Fruit fly (Drosophila melanogaster) whole organism, embryonic: ENCODE data around the gene CG2124.

Source experiments
- Adf1 ChIP-seq: fragments of 200-800 bp; sonication (Bioruptor generic); IDR thresholded peaks from 2 replicates; pipeline ENCODE4 v1.3.6; 2022; ENCODE audit warnings: missing biosample characterization, missing genetic modification characterization
- Aef1 ChIP-seq: fragments of 200-800 bp; sonication (Bioruptor generic); IDR thresholded peaks from 3 replicates; pipeline ENCODE4 v1.3.6; 2022; ENCODE audit warnings: missing biosample characterization, missing genetic modification characterization
- Atf-2 ChIP-seq: fragments of 200-800 bp; sonication (Bioruptor generic); optimal IDR thresholded peaks from 2 replicates; lab custom pipeline; 2016; ENCODE audit warnings: missing biosample characterization, missing genetic modification characterization
- Atf6 ChIP-seq: fragments of 200-800 bp; sonication (Bioruptor generic); IDR thresholded peaks from 2 replicates; pipeline ENCODE4 v1.3.6; 2022; ENCODE audit warnings: missing biosample characterization, missing genetic modification characterization
- CG10366 ChIP-seq: fragments of 200-800 bp; sonication (Bioruptor generic); IDR thresholded peaks from 2 replicates; pipeline ENCODE4 v1.3.6; 2022; ENCODE audit warnings: missing biosample characterization, missing genetic modification characterization
- CG10959 ChIP-seq: fragments of 200-800 bp; sonication (Bioruptor generic); IDR thresholded peaks from 2 replicates; pipeline ENCODE4 v1.3.6; 2022; ENCODE audit warnings: missing biosample characterization, missing genetic modification characterization
- CG11560 ChIP-seq: fragments of 200-800 bp; sonication (Bioruptor generic); IDR thresholded peaks from 3 replicates; pipeline ENCODE4 v1.3.6; 2022; ENCODE audit warnings: missing biosample characterization, missing genetic modification characterization
- CG12236 ChIP-seq: fragments of 200-800 bp; sonication (Bioruptor generic); optimal IDR thresholded peaks from 2 replicates; lab custom pipeline; 2016; ENCODE audit warnings: missing biosample characterization, missing genetic modification characterization
- CG13296 ChIP-seq: fragments of 200-800 bp; sonication (Bioruptor generic); optimal IDR thresholded peaks from 3 replicates; lab custom pipeline; 2018; ENCODE audit warnings: missing biosample characterization, mild to moderate bottlenecking, missing genetic modification characterization
- CG13624 ChIP-seq: fragments of 200-800 bp; sonication (Bioruptor generic); optimal IDR thresholded peaks from 2 replicates; lab custom pipeline; 2016; ENCODE audit warnings: missing biosample characterization, missing genetic modification characterization
- CG18011 ChIP-seq: fragments of 200-800 bp; sonication (Bioruptor generic); optimal IDR thresholded peaks from 2 replicates; lab custom pipeline; 2017; ENCODE audit warnings: missing biosample characterization, missing genetic modification characterization, mild to moderate bottlenecking, moderate library complexity, missing genotype
- CG31388 ChIP-seq: fragments of 200-800 bp; sonication (Bioruptor generic); optimal IDR thresholded peaks from 2 replicates; lab custom pipeline; 2016; ENCODE audit warnings: missing biosample characterization, missing genetic modification characterization
- CG43689 ChIP-seq: fragments of 200-800 bp; sonication (Bioruptor generic); IDR thresholded peaks from 2 replicates; pipeline ENCODE4 v1.3.6; 2022; ENCODE audit warnings: missing biosample characterization, missing genetic modification characterization
- CG4820 ChIP-seq: fragments of 200-800 bp; sonication (Bioruptor generic); optimal IDR thresholded peaks from 3 replicates; lab custom pipeline; 2016; ENCODE audit warnings: missing biosample characterization, missing genetic modification characterization
- CG6854 ChIP-seq: fragments of 200-800 bp; sonication (Bioruptor generic); optimal IDR thresholded peaks from 3 replicates; lab custom pipeline; 2017; ENCODE audit warnings: missing biosample characterization, mild to moderate bottlenecking, missing genetic modification characterization
- CG7963 ChIP-seq: fragments of 200-800 bp; sonication (Bioruptor generic); IDR thresholded peaks from 3 replicates; pipeline ENCODE4 v1.3.6; 2022; ENCODE audit warnings: missing biosample characterization, missing genetic modification characterization; ENCODE audit not compliant: partially characterized antibody
- CG8290 ChIP-seq, 3 experiments: fragments of 200-800 bp; sonication (Bioruptor generic); optimal IDR thresholded peaks; 2 replicates each; lab custom pipeline; 2016 to 2019; ENCODE audit warnings: missing biosample characterization in 3 of 3, missing genetic modification characterization in 3 of 3, mild to moderate bottlenecking in 2 of 3, moderate library complexity in 1 of 3
- CG9727 ChIP-seq: fragments of 200-800 bp; sonication (Bioruptor generic); optimal IDR thresholded peaks from 3 replicates; lab custom pipeline; 2017; ENCODE audit warnings: missing biosample characterization, mild to moderate bottlenecking, missing genetic modification characterization
- CG9876 ChIP-seq: fragments of 200-800 bp; sonication (Bioruptor generic); optimal IDR thresholded peaks from 2 replicates; lab custom pipeline; 2016; ENCODE audit warnings: missing biosample characterization, missing genetic modification characterization
- D19B ChIP-seq: fragments of 200-800 bp; sonication (Bioruptor generic); optimal IDR thresholded peaks from 2 replicates; lab custom pipeline; 2017; ENCODE audit warnings: missing biosample characterization, mild to moderate bottlenecking, missing genetic modification characterization
- Dip2 ChIP-seq: fragments of 200-800 bp; sonication (Bioruptor generic); IDR thresholded peaks from 2 replicates; pipeline ENCODE4 v1.3.6; 2022; ENCODE audit warnings: missing biosample characterization, missing genetic modification characterization
- HLH3B ChIP-seq: fragments of 200-800 bp; sonication (Bioruptor generic); IDR thresholded peaks from 2 replicates; pipeline ENCODE4 v1.3.6; 2022; ENCODE audit warnings: missing biosample characterization, missing genetic modification characterization
- HmgD ChIP-seq: fragments of 200-800 bp; sonication (Bioruptor generic); optimal IDR thresholded peaks from 3 replicates; lab custom pipeline; 2016; ENCODE audit warnings: missing biosample characterization, missing genetic modification characterization
- HmgZ ChIP-seq: fragments of 200-800 bp; sonication (Bioruptor generic); optimal IDR thresholded peaks from 2 replicates; lab custom pipeline; 2018; ENCODE audit warnings: missing biosample characterization, mild to moderate bottlenecking, missing genetic modification characterization
- Hr78 ChIP-seq, 2 experiments: fragments of 200-800 bp in 1 of 2; fragments of >200 bp in 1 of 2; sonication (Bioruptor generic) in 1 of 2; optimal IDR thresholded peaks; 2 replicates each; lab custom pipeline; 2017 to 2019; ENCODE audit warnings: missing biosample characterization in 2 of 2, missing genetic modification characterization in 2 of 2, mild to moderate bottlenecking in 1 of 2, moderate library complexity in 1 of 2
- Kr ChIP-seq: fragments of 200-800 bp; sonication (Bioruptor generic); optimal IDR thresholded peaks from 2 replicates; lab custom pipeline; 2017; ENCODE audit warnings: missing biosample characterization, mild to moderate bottlenecking, missing genetic modification characterization
- Lim3 ChIP-seq: fragments of 200-800 bp; sonication (Bioruptor generic); IDR thresholded peaks from 2 replicates; pipeline ENCODE4 v1.3.6; 2022; ENCODE audit warnings: missing biosample characterization, missing genetic modification characterization
- Oli ChIP-seq: fragments of 200-800 bp; sonication (Bioruptor generic); optimal IDR thresholded peaks from 2 replicates; lab custom pipeline; 2018; ENCODE audit warnings: missing biosample characterization, mild to moderate bottlenecking, missing genetic modification characterization, moderate library complexity
- Opbp ChIP-seq: fragments of 200-800 bp; sonication (Bioruptor generic); IDR thresholded peaks from 3 replicates; pipeline ENCODE4 v1.3.6; 2022; ENCODE audit warnings: missing biosample characterization, missing genetic modification characterization; ENCODE audit not compliant: partially characterized antibody
- Six4 ChIP-seq: fragments of 200-800 bp; sonication (Bioruptor generic); optimal IDR thresholded peaks from 2 replicates; lab custom pipeline; 2016; ENCODE audit warnings: missing biosample characterization, missing genetic modification characterization
- Sry-β ChIP-seq: fragments of 200-800 bp; sonication (Bioruptor generic); optimal IDR thresholded peaks from 2 replicates; lab custom pipeline; 2018; ENCODE audit warnings: missing biosample characterization, mild to moderate bottlenecking, missing genetic modification characterization, moderate library complexity
- Stat92E ChIP-seq, 3 experiments: fragments of >200 bp in 2 of 3; fragments of 200-800 bp in 1 of 3; sonication (Bioruptor generic) in 1 of 3; optimal IDR thresholded peaks; 2 replicates each; lab custom pipeline; 2017 to 2019; ENCODE audit warnings: missing biosample characterization in 3 of 3, missing genetic modification characterization in 3 of 3, mild to moderate bottlenecking in 1 of 3, moderate library complexity in 1 of 3
- bsh ChIP-seq, 2 experiments: fragments of 200-800 bp; sonication (Bioruptor generic); optimal IDR thresholded peaks; 2 replicates each; lab custom pipeline; 2017 to 2018; ENCODE audit warnings: mild to moderate bottlenecking in 2 of 2, missing biosample characterization in 2 of 2, missing genetic modification characterization in 2 of 2, moderate library complexity in 1 of 2
- corto ChIP-seq: fragments of 200-800 bp; sonication (Bioruptor generic); optimal IDR thresholded peaks from 2 replicates; lab custom pipeline; 2016; ENCODE audit warnings: missing biosample characterization, mild to moderate bottlenecking, missing genetic modification characterization, moderate library complexity
- dmrt99B ChIP-seq: fragments of 200-800 bp; sonication (Bioruptor generic); optimal IDR thresholded peaks from 2 replicates; lab custom pipeline; 2018; ENCODE audit warnings: missing biosample characterization, mild to moderate bottlenecking, missing genetic modification characterization, moderate library complexity
- dpn ChIP-seq, 2 experiments: fragments of 200-800 bp; sonication (Bioruptor generic); optimal IDR thresholded peaks; 3 replicates each; lab custom pipeline; 2016; ENCODE audit warnings: missing biosample characterization in 2 of 2, missing genetic modification characterization in 2 of 2
- dysf ChIP-seq: fragments of 200-800 bp; sonication (Bioruptor generic); IDR thresholded peaks from 3 replicates; pipeline ENCODE4 v1.3.6; 2022; ENCODE audit warnings: missing biosample characterization, missing genetic modification characterization
- gfzf ChIP-seq: fragments of 200-800 bp; sonication (Bioruptor generic); optimal IDR thresholded peaks from 2 replicates; lab custom pipeline; 2016; ENCODE audit warnings: missing biosample characterization, mild to moderate bottlenecking, missing genetic modification characterization, moderate library complexity
- hbn ChIP-seq: fragments of 200-800 bp; sonication (Bioruptor generic); IDR thresholded peaks from 2 replicates; pipeline ENCODE4 v1.3.6; 2022; ENCODE audit warnings: missing biosample characterization, missing genetic modification characterization; ENCODE audit not compliant: partially characterized antibody
- kay ChIP-seq: fragments of 200-800 bp; sonication (Bioruptor generic); optimal IDR thresholded peaks from 2 replicates; lab custom pipeline; 2016; ENCODE audit warnings: missing biosample characterization, missing genetic modification characterization
- lov ChIP-seq, 2 experiments: fragments of 200-800 bp in 1 of 2; fragments of >200 bp in 1 of 2; sonication (Bioruptor generic) in 1 of 2; IDR thresholded peaks in 1 of 2; optimal IDR thresholded peaks in 1 of 2; 2 replicates in 1 of 2; 3 replicates in 1 of 2; pipeline versions ENCODE4 v1.3.6 to Lab custom; 2017 to 2022; ENCODE audit warnings: missing biosample characterization in 1 of 2, missing genetic modification characterization in 1 of 2
- pfk ChIP-seq: fragments of 200-800 bp; sonication (Bioruptor generic); optimal IDR thresholded peaks from 2 replicates; lab custom pipeline; 2018; ENCODE audit warnings: missing biosample characterization, mild to moderate bottlenecking, missing genetic modification characterization, moderate library complexity
- phol ChIP-seq: fragments of 200-800 bp; sonication (Bioruptor generic); optimal IDR thresholded peaks from 3 replicates; lab custom pipeline; 2018; ENCODE audit warnings: missing biosample characterization, mild to moderate bottlenecking, missing genetic modification characterization, moderate library complexity
- prd ChIP-seq, 3 experiments: fragments of >200 bp in 2 of 3; fragments of 200-800 bp in 1 of 3; sonication (Bioruptor generic) in 1 of 3; optimal IDR thresholded peaks in 2 of 3; IDR thresholded peaks in 1 of 3; 2 replicates in 2 of 3; 3 replicates in 1 of 3; pipeline versions ENCODE4 v1.3.6 to Lab custom; 2017 to 2022; ENCODE audit warnings: missing biosample characterization in 1 of 3, missing genetic modification characterization in 1 of 3
- pros ChIP-seq: fragments of 200-800 bp; sonication (Bioruptor generic); optimal IDR thresholded peaks from 3 replicates; lab custom pipeline; 2019; ENCODE audit warnings: missing biosample characterization, mild to moderate bottlenecking, missing genetic modification characterization, moderate library complexity
- schlank ChIP-seq: fragments of 200-800 bp; sonication (Bioruptor generic); optimal IDR thresholded peaks from 2 replicates; lab custom pipeline; 2018; ENCODE audit warnings: missing biosample characterization, mild to moderate bottlenecking, missing genetic modification characterization
- vfl ChIP-seq: fragments of 200-800 bp; sonication (Bioruptor generic); optimal IDR thresholded peaks from 2 replicates; lab custom pipeline; 2016; ENCODE audit warnings: missing biosample characterization, missing genetic modification characterization
- vvl ChIP-seq: fragments of 200-800 bp; sonication (Bioruptor generic); IDR thresholded peaks from 2 replicates; pipeline ENCODE4 v1.3.6; 2022; ENCODE audit warnings: missing biosample characterization, missing genetic modification characterization
- zfh1 ChIP-seq: fragments of 200-800 bp; sonication (Bioruptor generic); IDR thresholded peaks from 3 replicates; pipeline ENCODE4 v1.3.6; 2022; ENCODE audit warnings: missing biosample characterization, missing genetic modification characterization

CG2124 gene

dm6 chrX:10582064-10582463 is 13.9 kb upstream of the CG2124 start (continued):
- no peak for TF ChIP-seq Aef1 (GFP tag; lab: Robert Waterston, UW)
- no peak for TF ChIP-seq dysf (GFP tag; lab: Robert Waterston, UW)
- TF ChIP-seq CG31388 (GFP tag; lab: Kevin White, UChicago): no peak
- no peak for TF ChIP-seq CG13624 (GFP tag; lab: Kevin White, UChicago)
- no peak for TF ChIP-seq CG9876 (GFP tag; lab: Kevin White, UChicago)
- no peak for TF ChIP-seq D19B (GFP tag; lab: Kevin White, UChicago)
- TF ChIP-seq HmgD (GFP tag; lab: Kevin White, UChicago): no peak
- no peak for TF ChIP-seq dpn (GFP tag; optimal IDR thresholded peaks at IDR 0.05; lab: Kevin White, UChicago)
- TF ChIP-seq Atf-2 (GFP tag; lab: Kevin White, UChicago): no peak
- TF ChIP-seq Adf1 (GFP tag; lab: Robert Waterston, UW): no peak
- TF ChIP-seq Kr (GFP tag; lab: Kevin White, UChicago): peak; percentile 58
- no peak for TF ChIP-seq gfzf (GFP tag; lab: Kevin White, UChicago)
- TF ChIP-seq CG8290 (GFP tag; optimal IDR thresholded peaks at IDR 0.05; lab: Kevin White, UChicago): no peak
- peak in 1 of 2 experiments; percentile 7 for TF ChIP-seq CG8290 (tag; optimal IDR thresholded peaks at IDR 0.05; lab: Kevin White, UChicago)
- TF ChIP-seq CG11560 (tag; lab: Robert Waterston, UW): no peak
- peak; percentile 14 for TF ChIP-seq dmrt99B
- TF ChIP-seq phol (tag; lab: Kevin White, UChicago): no peak
- TF ChIP-seq Sry-β (GFP tag; lab: Kevin White, UChicago): no peak
- no peak for TF ChIP-seq CG7963
- no peak for TF ChIP-seq Dip2
- TF ChIP-seq vfl: no peak
- no peak for TF ChIP-seq zfh1 (GFP tag; lab: Robert Waterston, UW)
- peak in 1 of 2 experiments; percentile 49 for TF ChIP-seq bsh (GFP tag; optimal IDR thresholded peaks at IDR 0.05; lab: Kevin White, UChicago)
- TF ChIP-seq CG18011 (GFP tag; lab: Kevin White, UChicago): no peak
- TF ChIP-seq CG10959 (GFP tag; lab: Robert Waterston, UW): no peak
- no peak for TF ChIP-seq Atf6 (GFP tag; lab: Robert Waterston, UW)
- TF ChIP-seq kay (GFP tag; lab: Kevin White, UChicago): no peak
- TF ChIP-seq Oli: no peak
- TF ChIP-seq vvl (GFP tag; lab: Robert Waterston, UW): no peak
- no peak for TF ChIP-seq CG6854 (GFP tag; lab: Kevin White, UChicago)
- no peak for TF ChIP-seq CG4820 (GFP tag; lab: Kevin White, UChicago)
- TF ChIP-seq CG13296 (GFP tag; lab: Kevin White, UChicago): peak; percentile 27
- no peak for TF ChIP-seq HmgZ (tag; lab: Kevin White, UChicago)
- no peak for TF ChIP-seq prd (optimal IDR thresholded peaks at IDR 0.05; lab: Kevin White, UChicago)
- no peak for TF ChIP-seq prd (GFP tag; IDR thresholded peaks at IDR 0.05; lab: Robert Waterston, UW)
- peak; percentile 25 for TF ChIP-seq CG9727 (GFP tag; lab: Kevin White, UChicago)
- TF ChIP-seq lov (optimal IDR thresholded peaks at IDR 0.05; lab: Kevin White, UChicago): no peak
- no peak for TF ChIP-seq lov (GFP tag; IDR thresholded peaks at IDR 0.05; lab: Robert Waterston, UW)
- no peak for TF ChIP-seq Hr78 (GFP tag; optimal IDR thresholded peaks at IDR 0.05; lab: Kevin White, UChicago)
- TF ChIP-seq HLH3B (GFP tag; lab: Robert Waterston, UW): no peak
- no peak for TF ChIP-seq corto (GFP tag; lab: Kevin White, UChicago)
- no peak for TF ChIP-seq CG12236 (GFP tag; lab: Kevin White, UChicago)
- no peak for TF ChIP-seq Opbp
- no peak for TF ChIP-seq schlank (tag; lab: Kevin White, UChicago)
- no peak for TF ChIP-seq CG10366 (GFP tag; lab: Robert Waterston, UW)
- TF ChIP-seq Lim3 (GFP tag; lab: Robert Waterston, UW): no peak
- TF ChIP-seq CG43689 (GFP tag; lab: Robert Waterston, UW): no peak
- no peak for TF ChIP-seq pfk (GFP tag; lab: Kevin White, UChicago)
- TF ChIP-seq hbn: no peak
- no peak for TF ChIP-seq Six4 (GFP tag; lab: Kevin White, UChicago)
- TF ChIP-seq Stat92E (GFP tag; optimal IDR thresholded peaks at IDR 0.05; lab: Kevin White, UChicago): no peak
- no peak for TF ChIP-seq pros (GFP tag; lab: Kevin White, UChicago)
